Worm (Caenorhabditis elegans) whole organism, young adult: ENCODE results near the gene Y46G5A.7.
A peak's percentile ranks its signal among the peaks of the same experiment; 100 is the strongest.

ENCODE experiments used
- B0019.2 ChIP-seq: fragments of 200-800 bp; sonication (Bioruptor generic); conservative IDR thresholded peaks from 2 replicates; pipeline ENCODE4 v1.3.6; 2022; ENCODE audit warnings: missing genetic modification reagents, missing genetic modification characterization, missing compliant biosample characterization
- B0035.1 ChIP-seq: sonication (generic microtip); optimal IDR thresholded peaks from 2 replicates; lab custom pipeline; 2016; ENCODE audit warnings: missing genetic modification characterization, mild to moderate bottlenecking, missing compliant biosample characterization, missing genotype, missing genetic modification reagents
- B0261.1 ChIP-seq: sonication (generic microtip); optimal IDR thresholded peaks from 2 replicates; lab custom pipeline; 2016; ENCODE audit warnings: mild to moderate bottlenecking, missing genetic modification characterization, moderate library complexity, missing compliant biosample characterization
- B0336.3 ChIP-seq: fragments of 200-800 bp; sonication (Bioruptor generic); IDR thresholded peaks from 2 replicates; pipeline ENCODE4 v1.3.6; 2022; ENCODE audit warnings: missing genetic modification characterization, missing compliant biosample characterization
- F33H1.4 ChIP-seq: fragments of 200-800 bp; sonication (Bioruptor generic); IDR thresholded peaks from 2 replicates; pipeline ENCODE4 v1.3.6; 2022; ENCODE audit warnings: missing genetic modification reagents, missing genetic modification characterization, missing compliant biosample characterization
- F39B2.1 ChIP-seq: fragments of 200-800 bp; sonication (Bioruptor generic); IDR thresholded peaks from 2 replicates; pipeline ENCODE4 v1.3.6; 2022; ENCODE audit warnings: missing genetic modification reagents, missing genetic modification characterization, missing compliant biosample characterization
- F57A8.1 ChIP-seq: fragments of 200-800 bp; sonication (Bioruptor generic); optimal IDR thresholded peaks from 2 replicates; lab custom pipeline; 2018; ENCODE audit warnings: mild to moderate bottlenecking, missing genetic modification characterization, moderate library complexity, missing compliant biosample characterization
- F57C9.4 ChIP-seq: sonication (generic microtip); optimal IDR thresholded peaks from 2 replicates; lab custom pipeline; 2017; ENCODE audit warnings: mild to moderate bottlenecking, missing genetic modification characterization, missing compliant biosample characterization
- K11D2.4 ChIP-seq: fragments of 200-800 bp; sonication (Bioruptor generic); IDR thresholded peaks from 2 replicates; pipeline ENCODE4 v1.3.6; 2022; ENCODE audit warnings: missing genetic modification reagents, missing genetic modification characterization, missing compliant biosample characterization
- K12H6.12 ChIP-seq: fragments of 200-800 bp; sonication (Bioruptor generic); optimal IDR thresholded peaks from 2 replicates; lab custom pipeline; 2018; ENCODE audit warnings: mild to moderate bottlenecking, missing genetic modification characterization, missing compliant biosample characterization
- T26A5.8 ChIP-seq: sonication (generic microtip); optimal IDR thresholded peaks from 2 replicates; lab custom pipeline; 2016; ENCODE audit warnings: missing genetic modification characterization, missing compliant biosample characterization
- Y53G8AR.9 ChIP-seq: fragments of 200-800 bp; sonication (Bioruptor generic); conservative IDR thresholded peaks from 2 replicates; pipeline ENCODE4 v1.3.6; 2022; ENCODE audit warnings: missing genetic modification reagents, missing genetic modification characterization, missing compliant biosample characterization
- Y56A3A.18 ChIP-seq: fragments of 200-800 bp; sonication (Bioruptor generic); IDR thresholded peaks from 2 replicates; pipeline ENCODE4 v1.3.6; 2022; ENCODE audit warnings: missing genetic modification reagents, missing genetic modification characterization, missing compliant biosample characterization
- Y67H2A.10 ChIP-seq: fragments of 200-800 bp; sonication (Bioruptor generic); conservative IDR thresholded peaks from 2 replicates; pipeline ENCODE4 v1.3.6; 2022; ENCODE audit warnings: missing genetic modification reagents, missing genetic modification characterization, missing compliant biosample characterization
- Y79H2A.3 ChIP-seq: fragments of 200-800 bp; sonication (Bioruptor generic); conservative IDR thresholded peaks from 2 replicates; pipeline ENCODE4 v1.3.6; 2022; ENCODE audit warnings: missing genetic modification reagents, missing genetic modification characterization, missing compliant biosample characterization
- Y95B8A.8 ChIP-seq: fragments of 200-800 bp; sonication (Bioruptor generic); IDR thresholded peaks from 2 replicates; pipeline ENCODE4 v1.3.6; 2022; ENCODE audit warnings: missing genetic modification reagents, missing genetic modification characterization, missing compliant biosample characterization
- athp-1 ChIP-seq: sonication (generic microtip); optimal IDR thresholded peaks from 2 replicates; lab custom pipeline; 2017; ENCODE audit warnings: mild to moderate bottlenecking, missing genetic modification characterization, missing compliant biosample characterization
- attf-5 ChIP-seq: fragments of 200-800 bp; sonication (Bioruptor generic); optimal IDR thresholded peaks from 2 replicates; lab custom pipeline; 2018; ENCODE audit warnings: mild to moderate bottlenecking, missing genetic modification characterization, missing compliant biosample characterization
- bed-2 ChIP-seq: fragments of 200-800 bp; sonication (Bioruptor generic); IDR thresholded peaks from 2 replicates; pipeline ENCODE4 v1.3.6; 2022; ENCODE audit warnings: missing genetic modification reagents, missing genetic modification characterization, missing compliant biosample characterization
- cebp-1 ChIP-seq, 2 experiments: fragments of 200-800 bp in 1 of 2; sonication (Bioruptor generic) in 1 of 2; sonication (generic microtip) in 1 of 2; IDR thresholded peaks in 1 of 2; optimal IDR thresholded peaks in 1 of 2; 2 replicates each; pipeline versions ENCODE4 v1.3.6 to Lab custom; 2017 to 2022; ENCODE audit warnings: missing compliant biosample characterization in 2 of 2, missing genetic modification characterization in 2 of 2, mild to moderate bottlenecking in 1 of 2, missing genetic modification reagents in 1 of 2, moderate library complexity in 1 of 2
- ceh-100 ChIP-seq: fragments of 200-800 bp; sonication (Bioruptor generic); IDR thresholded peaks from 2 replicates; pipeline ENCODE4 v1.3.6; 2022; ENCODE audit warnings: missing genetic modification reagents, missing genetic modification characterization, missing compliant biosample characterization
- ceh-27 ChIP-seq: fragments of 200-800 bp; sonication (Bioruptor generic); optimal IDR thresholded peaks from 2 replicates; lab custom pipeline; 2018; ENCODE audit warnings: mild to moderate bottlenecking, missing genetic modification characterization, moderate library complexity, missing compliant biosample characterization
- ceh-58 ChIP-seq: fragments of 200-800 bp; sonication (Bioruptor generic); IDR thresholded peaks from 2 replicates; pipeline ENCODE4 v1.3.6; 2022; ENCODE audit warnings: missing genetic modification characterization, missing compliant biosample characterization
- ceh-79 ChIP-seq: sonication (generic microtip); optimal IDR thresholded peaks from 2 replicates; lab custom pipeline; 2017; ENCODE audit warnings: mild to moderate bottlenecking, missing genetic modification characterization, missing compliant biosample characterization
- chd-7 ChIP-seq: sonication (generic microtip); optimal IDR thresholded peaks from 2 replicates; lab custom pipeline; 2016; ENCODE audit warnings: mild to moderate bottlenecking, missing genetic modification characterization, moderate library complexity, missing compliant biosample characterization
- efl-1 ChIP-seq: fragments of 150-350 bp; optimal IDR thresholded peaks from 2 replicates; lab custom pipeline; 2014; ENCODE audit warnings: missing biosample characterization, missing genetic modification reagents, missing genetic modification characterization
- hlh-26 ChIP-seq: fragments of 200-800 bp; sonication (Bioruptor generic); conservative IDR thresholded peaks from 2 replicates; pipeline ENCODE4 v1.3.6; 2022; ENCODE audit warnings: missing genetic modification reagents, missing genetic modification characterization, missing compliant biosample characterization
- hmg-1.2 ChIP-seq: fragments of 200-800 bp; sonication (Bioruptor generic); IDR thresholded peaks from 2 replicates; pipeline ENCODE4 v1.3.6; 2022; ENCODE audit warnings: missing genetic modification reagents, missing genetic modification characterization, missing compliant biosample characterization
- lag-1 ChIP-seq: fragments of 200-800 bp; sonication (Bioruptor generic); IDR thresholded peaks from 2 replicates; pipeline ENCODE4 v1.3.6; 2022; ENCODE audit warnings: missing genetic modification reagents, missing genetic modification characterization, missing compliant biosample characterization
- let-526 ChIP-seq: fragments of 200-800 bp; sonication (Bioruptor generic); IDR thresholded peaks from 2 replicates; pipeline ENCODE4 v1.3.6; 2022; ENCODE audit warnings: missing genetic modification reagents, missing genetic modification characterization, missing compliant biosample characterization
- let-607 ChIP-seq, 2 experiments: fragments of 200-800 bp in 1 of 2; sonication (Bioruptor generic) in 1 of 2; sonication (generic microtip) in 1 of 2; optimal IDR thresholded peaks; 2 replicates each; lab custom pipeline; 2016 to 2018; ENCODE audit warnings: mild to moderate bottlenecking in 2 of 2, missing compliant biosample characterization in 2 of 2, missing genetic modification characterization in 2 of 2, moderate library complexity in 2 of 2, missing genotype in 1 of 2
- lir-1 ChIP-seq: fragments of 200-800 bp; sonication (Bioruptor generic); conservative IDR thresholded peaks from 2 replicates; pipeline ENCODE4 v1.3.6; 2022; ENCODE audit warnings: missing genetic modification reagents, missing genetic modification characterization, missing compliant biosample characterization
- lsy-27 ChIP-seq: sonication (generic microtip); optimal IDR thresholded peaks from 2 replicates; lab custom pipeline; 2017; ENCODE audit warnings: missing genetic modification characterization, mild to moderate bottlenecking, missing compliant biosample characterization, antibody characterized with exemption, missing genotype, borderline replicate concordance; ENCODE audit not compliant: insufficient read depth
- mcd-1 ChIP-seq: fragments of 200-800 bp; sonication (Bioruptor generic); IDR thresholded peaks from 2 replicates; pipeline ENCODE4 v1.3.6; 2022; ENCODE audit warnings: missing genetic modification reagents, missing genetic modification characterization, missing compliant biosample characterization
- mes-4 ChIP-seq: sonication (generic microtip); optimal IDR thresholded peaks from 2 replicates; lab custom pipeline; 2016; ENCODE audit warnings: missing genotype, missing genetic modification characterization, missing compliant biosample characterization
- nfyb-1 ChIP-seq: fragments of 200-800 bp; sonication (Bioruptor generic); IDR thresholded peaks from 2 replicates; pipeline ENCODE4 v1.3.6; 2022; ENCODE audit warnings: missing genetic modification reagents, missing genetic modification characterization, missing compliant biosample characterization
- pbrm-1 ChIP-seq: fragments of 200-800 bp; sonication (Bioruptor generic); IDR thresholded peaks from 2 replicates; pipeline ENCODE4 v1.3.6; 2022; ENCODE audit warnings: missing genetic modification reagents, missing genetic modification characterization, missing compliant biosample characterization
- pha-4 ChIP-seq: fragments of 150-350 bp; sonication (generic microtip); optimal IDR thresholded peaks from 2 replicates; lab custom pipeline; 2014; ENCODE audit warnings: missing biosample characterization, missing genetic modification reagents, missing genetic modification characterization
- repo-1 ChIP-seq: sonication (generic microtip); optimal IDR thresholded peaks from 2 replicates; lab custom pipeline; 2017; ENCODE audit warnings: mild to moderate bottlenecking, missing genetic modification characterization, missing compliant biosample characterization
- snpc-1.3 ChIP-seq: sonication (generic microtip); optimal IDR thresholded peaks from 2 replicates; lab custom pipeline; 2017; ENCODE audit warnings: missing genetic modification characterization, mild to moderate bottlenecking, missing compliant biosample characterization, antibody characterized with exemption, moderate library complexity, missing genotype, missing genetic modification reagents; ENCODE audit not compliant: insufficient read depth
- snpc-3.4 ChIP-seq: sonication (generic microtip); optimal IDR thresholded peaks from 2 replicates; lab custom pipeline; 2017; ENCODE audit warnings: missing genetic modification characterization, mild to moderate bottlenecking, missing compliant biosample characterization, antibody characterized with exemption, moderate library complexity, missing genotype, missing genetic modification reagents
- tbp1 ChIP-seq: fragments of 200-800 bp; sonication (Bioruptor generic); optimal IDR thresholded peaks from 2 replicates; lab custom pipeline; 2018; ENCODE audit warnings: mild to moderate bottlenecking, missing genetic modification characterization, missing compliant biosample characterization
- zfh-2 ChIP-seq: fragments of 200-800 bp; sonication (Bioruptor generic); conservative IDR thresholded peaks from 2 replicates; pipeline ENCODE4 v1.3.6; 2022; ENCODE audit warnings: missing genetic modification reagents, missing genetic modification characterization, missing compliant biosample characterization
- ztf-18 ChIP-seq: sonication (generic microtip); optimal IDR thresholded peaks from 2 replicates; lab custom pipeline; 2016; ENCODE audit warnings: missing genotype, mild to moderate bottlenecking, missing genetic modification characterization, missing compliant biosample characterization
- ztf-22 ChIP-seq: fragments of 200-800 bp; sonication (Bioruptor generic); optimal IDR thresholded peaks from 2 replicates; lab custom pipeline; 2018; ENCODE audit warnings: mild to moderate bottlenecking, missing genetic modification characterization, moderate library complexity, missing compliant biosample characterization
- ztf-25 ChIP-seq: fragments of 200-800 bp; sonication (Bioruptor generic); IDR thresholded peaks from 2 replicates; pipeline ENCODE4 v1.3.6; 2022; ENCODE audit warnings: missing genetic modification reagents, missing genetic modification characterization, missing compliant biosample characterization
- ztf-28 ChIP-seq: fragments of 200-800 bp; sonication (Bioruptor generic); IDR thresholded peaks from 2 replicates; pipeline ENCODE4 v1.3.6; 2022; ENCODE audit warnings: missing genetic modification reagents, missing genetic modification characterization, missing compliant biosample characterization

Gene Y46G5A.7

DNA sequence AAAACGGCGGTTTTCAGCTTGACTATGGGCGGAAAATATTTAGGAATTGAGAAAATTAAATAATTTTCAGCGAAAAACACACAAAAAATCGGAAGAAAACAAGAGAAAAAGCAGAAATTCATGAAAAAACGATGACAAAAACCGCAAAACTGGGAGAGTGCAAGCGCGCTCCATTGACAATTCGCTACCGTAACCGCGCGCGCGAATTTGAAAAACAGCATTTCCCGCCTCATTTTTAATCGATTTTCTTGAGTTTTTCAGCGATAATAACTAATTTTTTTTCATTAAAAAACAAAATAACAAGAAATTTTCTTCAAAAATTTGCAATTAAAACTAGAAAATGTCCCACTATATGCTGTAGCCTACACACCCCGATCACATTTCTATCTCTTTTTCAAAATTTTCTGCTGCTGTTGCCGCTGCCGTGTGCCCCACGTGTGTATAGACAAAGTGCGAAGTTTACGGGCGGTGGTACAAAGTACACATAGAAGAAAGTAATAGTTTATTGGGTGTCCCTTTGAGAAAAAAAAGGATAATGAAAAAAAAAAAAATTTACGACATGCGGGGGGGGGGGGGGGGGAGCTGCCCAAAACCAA lies 43.9 kb upstream of the Y46G5A.7 start (continued):
- TF ChIP-seq ztf-25 (GFP tag; lab: Robert Waterston, UW) (no peak), F33H1.4 (GFP tag; lab: Robert Waterston, UW) (peak; percentile 84), Y79H2A.3 (no peak), K11D2.4 (GFP tag; lab: Robert Waterston, UW) (no peak), pbrm-1 (peak; percentile 44), efl-1 (GFP tag; lab: Kevin White, UChicago) (peak; percentile 98), hmg-1.2 (GFP tag; lab: Robert Waterston, UW) (peak; percentile 54), lir-1 (GFP tag; lab: Robert Waterston, UW) (no peak), Y67H2A.10 (GFP tag; lab: Robert Waterston, UW) (no peak), athp-1 (no peak), snpc-1.3 (tag; lab: Kevin White, UChicago) (peak; percentile 50), ceh-27 (no peak), B0261.1 (tag; lab: Kevin White, UChicago) (no peak), ztf-22 (no peak), T26A5.8 (tag; lab: Kevin White, UChicago) (no peak), pha-4 (tag; lab: Kevin White, UChicago) (no peak), bed-2 (GFP tag; lab: Robert Waterston, UW) (no peak), chd-7 (tag; lab: Kevin White, UChicago) (no peak), mcd-1 (peak; percentile 97), let-607 (tag; optimal IDR thresholded peaks at IDR 0.05; lab: Kevin White, UChicago) (no peak), tbp1 (peak; percentile 28), cebp-1 (GFP tag; IDR thresholded peaks at IDR 0.05; lab: Robert Waterston, UW) (no peak), cebp-1 (tag; optimal IDR thresholded peaks at IDR 0.05; lab: Kevin White, UChicago) (peak; percentile 36), Y53G8AR.9 (GFP tag; lab: Robert Waterston, UW) (no peak), mes-4 (tag; lab: Kevin White, UChicago) (no peak), zfh-2 (GFP tag; lab: Robert Waterston, UW) (no peak), attf-5 (GFP tag; lab: Kevin White, UChicago) (peak; percentile 14), lsy-27 (no peak), lag-1 (GFP tag; lab: Robert Waterston, UW) (no peak), ztf-28 (GFP tag; lab: Robert Waterston, UW) (peak; percentile 79; the same call in 1 of the 2 replicates), F57A8.1 (GFP tag; lab: Kevin White, UChicago) (no peak), nfyb-1 (peak; percentile 62; the same call in 1 of the 2 replicates), ztf-18 (tag; lab: Kevin White, UChicago) (no peak), repo-1 (tag; lab: Kevin White, UChicago) (no peak), let-526 (no peak), K12H6.12 (tag; lab: Kevin White, UChicago) (no peak), F57C9.4 (tag; lab: Kevin White, UChicago) (no peak), snpc-3.4 (tag; lab: Kevin White, UChicago) (peak; percentile 75), Y95B8A.8 (GFP tag; lab: Robert Waterston, UW) (0 out of 2 replicates have a peak, but pooled peaks have one; percentile 4), Y56A3A.18 (no peak), B0336.3 (GFP tag; lab: Robert Waterston, UW) (peak; percentile 54), ceh-79 (tag; lab: Kevin White, UChicago) (no peak), B0035.1 (no peak), ceh-100 (GFP tag; lab: Robert Waterston, UW) (no peak), B0019.2 (peak; percentile 52), ceh-58 (GFP tag; lab: Robert Waterston, UW) (no peak), hlh-26 (GFP tag; lab: Robert Waterston, UW) (no peak), F39B2.1 (no peak)
